Fruit fly (Drosophila melanogaster): ENCODE data around the gene Nhe1.

DNA sequence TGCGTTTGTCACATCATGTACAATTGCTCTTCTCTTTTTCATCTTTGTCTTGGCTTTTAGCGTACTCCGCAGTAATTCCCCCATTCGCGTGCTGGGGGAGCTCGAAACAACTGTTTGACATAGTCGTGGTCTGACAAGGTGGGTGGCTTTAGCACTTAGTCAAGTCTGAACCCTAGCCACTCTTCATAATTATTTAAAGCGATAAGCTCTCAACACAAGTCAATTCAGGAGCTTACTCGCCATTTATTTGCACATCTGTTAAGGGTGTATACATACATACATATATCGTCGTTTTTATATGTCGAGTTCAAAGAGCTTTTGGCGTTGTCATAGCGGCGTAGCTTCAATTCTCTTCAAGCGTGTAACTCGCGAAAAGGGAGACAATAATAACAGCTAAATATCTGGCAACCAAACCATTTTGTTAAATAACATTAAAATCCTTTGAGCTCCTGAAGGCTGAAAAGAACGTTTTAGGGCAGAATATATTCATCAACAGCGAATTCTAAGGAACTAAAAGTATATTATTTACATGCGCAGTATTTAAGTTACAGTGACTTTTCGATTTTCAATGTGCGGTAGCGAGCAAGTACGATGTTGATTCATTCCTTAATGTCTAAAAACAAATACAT, 32.7 kb downstream of the Nhe1 start:
- TF ChIP-seq Sp1 (GFP tag; optimal IDR thresholded peaks at IDR 0.05) (no peak), Hr78 (GFP tag; optimal IDR thresholded peaks at IDR 0.05) (no peak), HLH106 (tag; optimal IDR thresholded peaks at IDR 0.05) (no peak), Abd-B (GFP tag; optimal IDR thresholded peaks at IDR 0.05) (no peak), Dfd (GFP tag; optimal IDR thresholded peaks at IDR 0.05) (no peak), usp (GFP tag; optimal IDR thresholded peaks at IDR 0.05) (no peak), sage (GFP tag; optimal IDR thresholded peaks at IDR 0.05) (no peak), fru (GFP tag; optimal IDR thresholded peaks at IDR 0.05) (no peak), Myc (optimal IDR thresholded peaks at IDR 0.05) (no peak), lola (GFP tag; optimal IDR thresholded peaks at IDR 0.05) (no peak), tai (GFP tag; optimal IDR thresholded peaks at IDR 0.05) (no peak), br (GFP tag; optimal IDR thresholded peaks at IDR 0.05) (no peak), dl (GFP tag; optimal IDR thresholded peaks at IDR 0.05; ENCODE audit: insufficient read depth in 1 of 2, partially characterized antibody in 2 of 2) (no peak)
